Fruit fly (Drosophila melanogaster) whole organism, embryonic: ENCODE measurements around the gene CG32099.

ENCODE experiments used
- BEAF-32 ChIP-seq: fragments of 200-800 bp; sonication (Bioruptor generic); optimal IDR thresholded peaks from 3 replicates; lab custom pipeline; 2017; ENCODE audit warnings: missing biosample characterization, missing genetic modification characterization, mild to moderate bottlenecking, moderate library complexity, missing genetic modification reagents
- Bteb2 ChIP-seq: fragments of 200-800 bp; sonication (Bioruptor generic); optimal IDR thresholded peaks from 2 replicates; lab custom pipeline; 2016; ENCODE audit warnings: missing biosample characterization, missing genetic modification characterization
- CG10565 ChIP-seq: fragments of 200-800 bp; sonication (Bioruptor generic); optimal IDR thresholded peaks from 3 replicates; lab custom pipeline; 2016; ENCODE audit warnings: missing biosample characterization, mild to moderate bottlenecking, missing genetic modification characterization
- CG10959 ChIP-seq: fragments of 200-800 bp; sonication (Bioruptor generic); IDR thresholded peaks from 2 replicates; pipeline ENCODE4 v1.3.6; 2022; ENCODE audit warnings: missing biosample characterization, missing genetic modification characterization
- CG11093 ChIP-seq: fragments of 200-800 bp; sonication (Bioruptor generic); IDR thresholded peaks from 3 replicates; pipeline ENCODE4 v1.3.6; 2022; ENCODE audit warnings: missing biosample characterization, missing genetic modification characterization
- CG11398 ChIP-seq: fragments of 200-800 bp; sonication (Bioruptor generic); optimal IDR thresholded peaks from 2 replicates; lab custom pipeline; 2016; ENCODE audit warnings: missing biosample characterization, missing genetic modification characterization
- CG11560 ChIP-seq: fragments of 200-800 bp; sonication (Bioruptor generic); IDR thresholded peaks from 3 replicates; pipeline ENCODE4 v1.3.6; 2022; ENCODE audit warnings: missing biosample characterization, missing genetic modification characterization
- CG11695 ChIP-seq: fragments of 200-800 bp; sonication (Bioruptor generic); IDR thresholded peaks from 3 replicates; pipeline ENCODE4 v1.3.6; 2022; ENCODE audit warnings: missing biosample characterization, missing genetic modification characterization
- CG11696 ChIP-seq: fragments of 200-800 bp; sonication (Bioruptor generic); IDR thresholded peaks from 2 replicates; pipeline ENCODE4 v1.3.6; 2022; ENCODE audit warnings: missing biosample characterization, missing genetic modification characterization
- CG11723 ChIP-seq: fragments of 200-800 bp; sonication (Bioruptor generic); optimal IDR thresholded peaks from 2 replicates; lab custom pipeline; 2017; ENCODE audit warnings: missing biosample characterization, mild to moderate bottlenecking, missing genetic modification characterization
- CG14710 ChIP-seq: fragments of 200-800 bp; sonication (Bioruptor generic); optimal IDR thresholded peaks from 3 replicates; lab custom pipeline; 2019; ENCODE audit warnings: missing biosample characterization, mild to moderate bottlenecking, missing genetic modification characterization, moderate library complexity
- CG15011 ChIP-seq: fragments of 200-800 bp; sonication (Bioruptor generic); optimal IDR thresholded peaks from 3 replicates; lab custom pipeline; 2018; ENCODE audit warnings: missing biosample characterization, mild to moderate bottlenecking, missing genetic modification characterization
- CG15479 ChIP-seq: fragments of 200-800 bp; sonication (Bioruptor generic); optimal IDR thresholded peaks from 3 replicates; lab custom pipeline; 2019; ENCODE audit warnings: missing biosample characterization, mild to moderate bottlenecking, missing genetic modification characterization, moderate library complexity
- CG17829 ChIP-seq: fragments of 200-800 bp; optimal IDR thresholded peaks from 2 replicates; lab custom pipeline; 2019; ENCODE audit warnings: missing biosample characterization, mild to moderate bottlenecking, missing genetic modification characterization, moderate library complexity
- CG18619 ChIP-seq: fragments of 200-800 bp; sonication (Bioruptor generic); optimal IDR thresholded peaks from 3 replicates; lab custom pipeline; 2017; ENCODE audit warnings: missing biosample characterization, mild to moderate bottlenecking, missing genetic modification characterization
- CG2199 ChIP-seq: fragments of 200-800 bp; sonication (Bioruptor generic); IDR thresholded peaks from 3 replicates; pipeline ENCODE4 v1.3.6; 2022; ENCODE audit warnings: missing biosample characterization, missing genetic modification characterization
- CG2202 ChIP-seq: fragments of 200-800 bp; sonication (Bioruptor generic); optimal IDR thresholded peaks from 2 replicates; lab custom pipeline; 2018; ENCODE audit warnings: missing biosample characterization, mild to moderate bottlenecking, missing genetic modification characterization
- CG2875 ChIP-seq: fragments of 200-800 bp; sonication (Bioruptor generic); optimal IDR thresholded peaks from 2 replicates; lab custom pipeline; 2017; ENCODE audit warnings: missing biosample characterization, mild to moderate bottlenecking, missing genetic modification characterization, missing genetic modification reagents
- CG30020 ChIP-seq: fragments of 200-800 bp; optimal IDR thresholded peaks from 2 replicates; lab custom pipeline; 2019; ENCODE audit warnings: missing biosample characterization, mild to moderate bottlenecking, missing genetic modification characterization, moderate library complexity
- CG3163 ChIP-seq: fragments of 200-800 bp; sonication (Bioruptor generic); optimal IDR thresholded peaks from 3 replicates; lab custom pipeline; 2016; ENCODE audit warnings: missing biosample characterization, missing genetic modification characterization
- CG32772 ChIP-seq: fragments of 200-800 bp; sonication (Bioruptor generic); IDR thresholded peaks from 2 replicates; pipeline ENCODE4 v1.3.6; 2022; ENCODE audit warnings: missing biosample characterization, missing genetic modification characterization
- CG3995 ChIP-seq: fragments of 200-800 bp; sonication (Bioruptor generic); optimal IDR thresholded peaks from 3 replicates; lab custom pipeline; 2016; ENCODE audit warnings: missing biosample characterization, missing genetic modification characterization
- CG5245 ChIP-seq: fragments of 200-800 bp; sonication (Bioruptor generic); optimal IDR thresholded peaks from 3 replicates; lab custom pipeline; 2016; ENCODE audit warnings: missing biosample characterization, missing genetic modification characterization
- CG8765 ChIP-seq: fragments of 200-800 bp; sonication (Bioruptor generic); IDR thresholded peaks from 2 replicates; pipeline ENCODE4 v1.3.6; 2022; ENCODE audit warnings: missing biosample characterization, missing genetic modification characterization
- CG9215 ChIP-seq: fragments of 200-800 bp; sonication (Bioruptor generic); IDR thresholded peaks from 2 replicates; pipeline ENCODE4 v1.3.6; 2022; ENCODE audit warnings: missing biosample characterization, missing genetic modification characterization
- CG9932 ChIP-seq: fragments of 200-800 bp; sonication (Bioruptor generic); IDR thresholded peaks from 2 replicates; pipeline ENCODE4 v1.3.6; 2022; ENCODE audit warnings: missing biosample characterization, missing genetic modification characterization
- CTCF ChIP-seq: fragments of 200-800 bp; sonication (Bioruptor generic); optimal IDR thresholded peaks from 2 replicates; lab custom pipeline; 2017; ENCODE audit warnings: missing biosample characterization, mild to moderate bottlenecking, missing genetic modification characterization, moderate library complexity
- D19B ChIP-seq: fragments of 200-800 bp; sonication (Bioruptor generic); optimal IDR thresholded peaks from 2 replicates; lab custom pipeline; 2017; ENCODE audit warnings: missing biosample characterization, mild to moderate bottlenecking, missing genetic modification characterization
- Dip2 ChIP-seq: fragments of 200-800 bp; sonication (Bioruptor generic); IDR thresholded peaks from 2 replicates; pipeline ENCODE4 v1.3.6; 2022; ENCODE audit warnings: missing biosample characterization, missing genetic modification characterization
- Drgx ChIP-seq: fragments of 200-800 bp; sonication (Bioruptor generic); IDR thresholded peaks from 2 replicates; pipeline ENCODE4 v1.3.6; 2022; ENCODE audit warnings: missing biosample characterization, missing genetic modification characterization
- Hey ChIP-seq: fragments of 200-800 bp; sonication (Bioruptor generic); optimal IDR thresholded peaks from 3 replicates; lab custom pipeline; 2018; ENCODE audit warnings: missing biosample characterization, mild to moderate bottlenecking, missing genetic modification characterization
- Max ChIP-seq: fragments of 200-800 bp; sonication (Bioruptor generic); optimal IDR thresholded peaks from 2 replicates; lab custom pipeline; 2016; ENCODE audit warnings: missing biosample characterization, mild to moderate bottlenecking, missing genetic modification characterization
- Taf1 ChIP-seq: fragments of 200-800 bp; sonication (Bioruptor generic); IDR thresholded peaks from 2 replicates; pipeline ENCODE4 v1.3.6; 2022; ENCODE audit warnings: missing biosample characterization, missing genetic modification characterization
- Usf ChIP-seq: fragments of 200-800 bp; sonication (Bioruptor generic); optimal IDR thresholded peaks from 2 replicates; lab custom pipeline; 2017; ENCODE audit warnings: missing genotype, missing biosample characterization, missing genetic modification characterization
- ab ChIP-seq: fragments of 200-800 bp; sonication (Bioruptor generic); optimal IDR thresholded peaks from 2 replicates; lab custom pipeline; 2016; ENCODE audit warnings: missing biosample characterization, missing genetic modification characterization
- ac ChIP-seq: fragments of 200-800 bp; sonication (Bioruptor generic); optimal IDR thresholded peaks from 3 replicates; lab custom pipeline; 2017; ENCODE audit warnings: missing biosample characterization, mild to moderate bottlenecking, missing genetic modification characterization
- al ChIP-seq: fragments of 200-800 bp; sonication (Bioruptor generic); IDR thresholded peaks from 2 replicates; pipeline ENCODE4 v1.3.6; 2022; ENCODE audit warnings: missing biosample characterization, missing genetic modification characterization
- ash1 ChIP-seq: fragments of 200-800 bp; sonication (Bioruptor generic); optimal IDR thresholded peaks from 2 replicates; lab custom pipeline; 2018; ENCODE audit warnings: missing biosample characterization, mild to moderate bottlenecking, missing genetic modification characterization
- ato ChIP-seq: fragments of 200-800 bp; sonication (Bioruptor generic); IDR thresholded peaks from 2 replicates; pipeline ENCODE4 v1.3.6; 2022; ENCODE audit warnings: missing biosample characterization, missing genetic modification characterization; ENCODE audit not compliant: partially characterized antibody
- bowl ChIP-seq: fragments of 200-800 bp; sonication (Bioruptor generic); IDR thresholded peaks from 2 replicates; pipeline ENCODE4 v1.3.6; 2022; ENCODE audit warnings: missing biosample characterization, missing genetic modification characterization
- caup ChIP-seq: fragments of 200-800 bp; sonication (Bioruptor generic); optimal IDR thresholded peaks from 3 replicates; lab custom pipeline; 2017; ENCODE audit warnings: missing biosample characterization, mild to moderate bottlenecking, missing genetic modification characterization, moderate library complexity; ENCODE audit not compliant: severe bottlenecking
- chn ChIP-seq: fragments of 200-800 bp; sonication (Bioruptor generic); optimal IDR thresholded peaks from 2 replicates; lab custom pipeline; 2016; ENCODE audit warnings: missing biosample characterization, missing genetic modification characterization
- ci ChIP-seq: fragments of 200-800 bp; sonication (Bioruptor generic); IDR thresholded peaks from 3 replicates; pipeline ENCODE4 v1.3.6; 2022; ENCODE audit warnings: missing biosample characterization, missing genetic modification characterization
- dati ChIP-seq: fragments of 200-800 bp; sonication (Bioruptor generic); IDR thresholded peaks from 2 replicates; pipeline ENCODE4 v1.3.6; 2022; ENCODE audit warnings: missing biosample characterization, missing genetic modification characterization
- kah ChIP-seq: fragments of 200-800 bp; sonication (Bioruptor generic); optimal IDR thresholded peaks from 2 replicates; lab custom pipeline; 2018; ENCODE audit warnings: missing biosample characterization, mild to moderate bottlenecking, missing genetic modification characterization
- ken ChIP-seq: fragments of 200-800 bp; sonication (Bioruptor generic); IDR thresholded peaks from 3 replicates; pipeline ENCODE4 v1.3.6; 2022; ENCODE audit warnings: missing biosample characterization, missing genetic modification characterization
- klu ChIP-seq: fragments of 200-800 bp; sonication (Bioruptor generic); IDR thresholded peaks from 2 replicates; pipeline ENCODE4 v1.3.6; 2022; ENCODE audit warnings: missing biosample characterization, missing genetic modification characterization
- lilli ChIP-seq: fragments of 200-800 bp; sonication (Bioruptor generic); optimal IDR thresholded peaks from 3 replicates; lab custom pipeline; 2016; ENCODE audit warnings: missing biosample characterization, missing genetic modification characterization
- luna ChIP-seq: fragments of 200-800 bp; sonication (Bioruptor generic); optimal IDR thresholded peaks from 2 replicates; lab custom pipeline; 2016; ENCODE audit warnings: missing biosample characterization, missing genetic modification characterization
- nom ChIP-seq: fragments of 200-800 bp; sonication (Bioruptor generic); optimal IDR thresholded peaks from 2 replicates; lab custom pipeline; 2017; ENCODE audit warnings: missing biosample characterization, missing genetic modification characterization, mild to moderate bottlenecking, moderate library complexity, missing genetic modification reagents
- sens-2 ChIP-seq: fragments of 200-800 bp; sonication (Bioruptor generic); IDR thresholded peaks from 2 replicates; pipeline ENCODE4 v1.3.6; 2022; ENCODE audit warnings: missing biosample characterization, missing genetic modification characterization
- slbo ChIP-seq: fragments of 200-800 bp; sonication (Bioruptor generic); IDR thresholded peaks from 2 replicates; pipeline ENCODE4 v1.3.6; 2022; ENCODE audit warnings: missing biosample characterization, missing genetic modification characterization
- tin ChIP-seq: fragments of 200-800 bp; sonication (Bioruptor generic); optimal IDR thresholded peaks from 3 replicates; lab custom pipeline; 2016; ENCODE audit warnings: missing biosample characterization, missing genetic modification characterization

CG32099 gene

dm6 chr3L:12136630-12137029, 12.4 kb upstream of the CG32099 start, which contains the start of the genes CG5645 and Atg12 (continued):
- TF ChIP-seq CG15479 (GFP tag; lab: Kevin White, UChicago) = no peak
- no peak for TF ChIP-seq ash1 (GFP tag; lab: Kevin White, UChicago)
- no peak for TF ChIP-seq dati (GFP tag; lab: Robert Waterston, UW)
- TF ChIP-seq caup (GFP tag; lab: Kevin White, UChicago) = peak; percentile 44
- TF ChIP-seq ato (GFP tag; lab: Robert Waterston, UW) = peak; percentile 17; the same call in 1 of the 2 replicates
- no peak for TF ChIP-seq CG2875 (GFP tag; lab: Kevin White, UChicago)
- TF ChIP-seq nom (GFP tag; lab: Kevin White, UChicago) = peak; percentile 21
- peak; percentile 80 for TF ChIP-seq BEAF-32 (GFP tag; lab: Kevin White, UChicago)
- no peak for TF ChIP-seq ab (GFP tag; lab: Kevin White, UChicago)
- TF ChIP-seq CG10565 (GFP tag; lab: Kevin White, UChicago) = no peak
- TF ChIP-seq chn = no peak
- TF ChIP-seq CG32772 (GFP tag; lab: Robert Waterston, UW) = no peak
- TF ChIP-seq Dip2 (GFP tag; lab: Robert Waterston, UW) = no peak
- no peak for TF ChIP-seq CG11560 (tag; lab: Robert Waterston, UW)
- no peak for TF ChIP-seq CG3163 (GFP tag; lab: Kevin White, UChicago)
- no peak for TF ChIP-seq Bteb2
- TF ChIP-seq D19B (GFP tag; lab: Kevin White, UChicago) = no peak
- peak; percentile 63 for TF ChIP-seq al (GFP tag; lab: Robert Waterston, UW)
- TF ChIP-seq CG9932 (GFP tag; lab: Robert Waterston, UW) = peak; percentile 70
- TF ChIP-seq CG30020 = peak; percentile 52
- peak; percentile 74 for TF ChIP-seq Max
- TF ChIP-seq klu (GFP tag; lab: Robert Waterston, UW) = no peak; the same call in 1 of the 2 replicates
- TF ChIP-seq CG5245 = no peak
- TF ChIP-seq tin (GFP tag; lab: Kevin White, UChicago) = peak; percentile 79
- no peak for TF ChIP-seq Hey
- TF ChIP-seq CG10959 = no peak
- no peak for TF ChIP-seq CG2199
- no peak for TF ChIP-seq CTCF (GFP tag; lab: Kevin White, UChicago)
- peak; percentile 85 for TF ChIP-seq CG17829 (tag; lab: Kevin White, UChicago)
- TF ChIP-seq CG11093 (GFP tag; lab: Robert Waterston, UW) = no peak
- TF ChIP-seq CG14710 = peak; percentile 86
- no peak for TF ChIP-seq CG11696 (GFP tag; lab: Robert Waterston, UW)
- no peak for TF ChIP-seq CG8765 (GFP tag; lab: Robert Waterston, UW)
- TF ChIP-seq Drgx (GFP tag; lab: Robert Waterston, UW) = no peak
- TF ChIP-seq CG3995 = peak; percentile 81
- peak; percentile 43 for TF ChIP-seq lilli (GFP tag; lab: Kevin White, UChicago)
- TF ChIP-seq luna (GFP tag; lab: Kevin White, UChicago) = no peak
- TF ChIP-seq CG15011 (GFP tag; lab: Kevin White, UChicago) = no peak
- no peak for TF ChIP-seq CG11723 (GFP tag; lab: Kevin White, UChicago)
- no peak for TF ChIP-seq sens-2 (GFP tag; lab: Robert Waterston, UW)
- TF ChIP-seq CG11398 (GFP tag; lab: Kevin White, UChicago) = no peak
- TF ChIP-seq Taf1 (GFP tag; lab: Robert Waterston, UW) = peak; percentile 11; the same call in 1 of the 2 replicates
- no peak for TF ChIP-seq ac (GFP tag; lab: Kevin White, UChicago)
- TF ChIP-seq slbo (GFP tag; lab: Robert Waterston, UW) = peak; percentile 78
- TF ChIP-seq CG11695 (GFP tag; lab: Robert Waterston, UW) = peak; percentile 41; the same call in 1 of the 3 replicates
- no peak for TF ChIP-seq CG2202 (tag; lab: Kevin White, UChicago)
- TF ChIP-seq CG9215 (GFP tag; lab: Robert Waterston, UW) = peak; percentile 33; the same call in 1 of the 2 replicates
- no peak for TF ChIP-seq Usf
- no peak for TF ChIP-seq ken (GFP tag; lab: Robert Waterston, UW)
- no peak for TF ChIP-seq bowl
- TF ChIP-seq kah (GFP tag; lab: Kevin White, UChicago) = no peak
- TF ChIP-seq CG18619 = no peak
- no peak for TF ChIP-seq ci (GFP tag; lab: Robert Waterston, UW)
